Fruit fly (Drosophila melanogaster) whole organism, embryonic: ENCODE data around the gene CG18213.

Experiments
- Abd-B ChIP-seq: fragments of 200-800 bp; sonication (Bioruptor generic); optimal IDR thresholded peaks from 2 replicates; lab custom pipeline; 2018; ENCODE audit warnings: missing biosample characterization, mild to moderate bottlenecking, missing genetic modification characterization, moderate library complexity
- Adf1 ChIP-seq: fragments of 200-800 bp; sonication (Bioruptor generic); IDR thresholded peaks from 2 replicates; pipeline ENCODE4 v1.3.6; 2022; ENCODE audit warnings: missing biosample characterization, missing genetic modification characterization
- Atf3 ChIP-seq: fragments of 200-800 bp; sonication (Bioruptor generic); optimal IDR thresholded peaks from 3 replicates; lab custom pipeline; 2016; ENCODE audit warnings: missing biosample characterization, missing genetic modification characterization
- B-H2 ChIP-seq: fragments of 200-800 bp; sonication (Bioruptor generic); optimal IDR thresholded peaks from 2 replicates; lab custom pipeline; 2018; ENCODE audit warnings: missing biosample characterization, mild to moderate bottlenecking, missing genetic modification characterization
- CG10366 ChIP-seq: fragments of 200-800 bp; sonication (Bioruptor generic); IDR thresholded peaks from 2 replicates; pipeline ENCODE4 v1.3.6; 2022; ENCODE audit warnings: missing biosample characterization, missing genetic modification characterization
- CG16813 ChIP-seq: fragments of 200-800 bp; sonication (Bioruptor generic); IDR thresholded peaks from 3 replicates; pipeline ENCODE4 v1.3.6; 2022; ENCODE audit warnings: missing biosample characterization, missing genetic modification characterization; ENCODE audit not compliant: partially characterized antibody
- CG16863 ChIP-seq: fragments of 200-800 bp; sonication (Bioruptor generic); optimal IDR thresholded peaks from 3 replicates; lab custom pipeline; 2016; ENCODE audit warnings: missing biosample characterization, missing genetic modification characterization
- CG17359 ChIP-seq: fragments of 200-800 bp; sonication (Bioruptor generic); optimal IDR thresholded peaks from 3 replicates; lab custom pipeline; 2018; ENCODE audit warnings: missing biosample characterization, mild to moderate bottlenecking, missing genetic modification characterization, moderate library complexity
- CG17568 ChIP-seq: fragments of 200-800 bp; sonication (Bioruptor generic); optimal IDR thresholded peaks from 2 replicates; lab custom pipeline; 2018; ENCODE audit warnings: missing biosample characterization, mild to moderate bottlenecking, missing genetic modification characterization, moderate library complexity
- CG17802 ChIP-seq: fragments of 200-800 bp; sonication (Bioruptor generic); optimal IDR thresholded peaks from 2 replicates; lab custom pipeline; 2018; ENCODE audit warnings: missing biosample characterization, mild to moderate bottlenecking, missing genetic modification characterization, moderate library complexity
- CG2120 ChIP-seq: fragments of 200-800 bp; sonication (Bioruptor generic); optimal IDR thresholded peaks from 3 replicates; lab custom pipeline; 2016; ENCODE audit warnings: missing biosample characterization, missing genetic modification characterization
- CG30020 ChIP-seq: fragments of 200-800 bp; optimal IDR thresholded peaks from 2 replicates; lab custom pipeline; 2019; ENCODE audit warnings: missing biosample characterization, mild to moderate bottlenecking, missing genetic modification characterization, moderate library complexity
- CG3281 ChIP-seq: fragments of 200-800 bp; sonication (Bioruptor generic); optimal IDR thresholded peaks from 3 replicates; lab custom pipeline; 2017; ENCODE audit warnings: missing biosample characterization, mild to moderate bottlenecking, missing genetic modification characterization
- CG3847 ChIP-seq: fragments of 200-800 bp; sonication (Bioruptor generic); IDR thresholded peaks from 2 replicates; pipeline ENCODE4 v1.3.6; 2022; ENCODE audit warnings: missing biosample characterization, missing genetic modification characterization
- CG4730 ChIP-seq: fragments of 200-800 bp; sonication (Bioruptor generic); IDR thresholded peaks from 2 replicates; pipeline ENCODE4 v1.3.6; 2022; ENCODE audit warnings: missing biosample characterization, missing genetic modification characterization
- CG6683 ChIP-seq: fragments of 200-800 bp; sonication (Bioruptor generic); optimal IDR thresholded peaks from 2 replicates; lab custom pipeline; 2017; ENCODE audit warnings: missing biosample characterization, mild to moderate bottlenecking, missing genetic modification characterization, missing genetic modification reagents
- CG7839 ChIP-seq: fragments of 200-800 bp; sonication (Bioruptor generic); optimal IDR thresholded peaks from 3 replicates; lab custom pipeline; 2018; ENCODE audit warnings: missing biosample characterization, mild to moderate bottlenecking, missing genetic modification characterization, moderate library complexity
- CG8281 ChIP-seq: fragments of 200-800 bp; sonication (Bioruptor generic); optimal IDR thresholded peaks from 2 replicates; lab custom pipeline; 2018; ENCODE audit warnings: missing biosample characterization, mild to moderate bottlenecking, missing genetic modification characterization, moderate library complexity
- CG9932 ChIP-seq: fragments of 200-800 bp; sonication (Bioruptor generic); IDR thresholded peaks from 2 replicates; pipeline ENCODE4 v1.3.6; 2022; ENCODE audit warnings: missing biosample characterization, missing genetic modification characterization
- CrebB ChIP-seq: fragments of 200-800 bp; sonication (Bioruptor generic); optimal IDR thresholded peaks from 3 replicates; lab custom pipeline; 2018; ENCODE audit warnings: missing biosample characterization, mild to moderate bottlenecking, missing genetic modification characterization
- E2f1 ChIP-seq: fragments of 200-800 bp; sonication (Bioruptor generic); IDR thresholded peaks from 2 replicates; pipeline ENCODE4 v1.3.6; 2022; ENCODE audit warnings: missing biosample characterization, missing genetic modification characterization
- ERR ChIP-seq: fragments of 200-800 bp; sonication (Bioruptor generic); optimal IDR thresholded peaks from 2 replicates; lab custom pipeline; 2016; ENCODE audit warnings: missing biosample characterization, missing genetic modification characterization
- Fer1 ChIP-seq: fragments of 200-800 bp; sonication (Bioruptor generic); optimal IDR thresholded peaks from 2 replicates; lab custom pipeline; 2017; ENCODE audit warnings: missing biosample characterization, mild to moderate bottlenecking, missing genetic modification characterization
- Hmx ChIP-seq: fragments of 200-800 bp; sonication (Bioruptor generic); optimal IDR thresholded peaks from 2 replicates; lab custom pipeline; 2016; ENCODE audit warnings: missing biosample characterization, missing genetic modification characterization
- MTF-1 ChIP-seq: fragments of 200-800 bp; sonication (Bioruptor generic); optimal IDR thresholded peaks from 2 replicates; lab custom pipeline; 2018; ENCODE audit warnings: missing biosample characterization, mild to moderate bottlenecking, missing genetic modification characterization, borderline replicate concordance
- NC2α ChIP-seq: fragments of 200-800 bp; sonication (Bioruptor generic); optimal IDR thresholded peaks from 2 replicates; lab custom pipeline; 2016; ENCODE audit warnings: missing biosample characterization, missing genetic modification characterization
- NK7.1 ChIP-seq: fragments of 200-800 bp; sonication (Bioruptor generic); optimal IDR thresholded peaks from 3 replicates; lab custom pipeline; 2016; ENCODE audit warnings: missing biosample characterization, missing genetic modification characterization
- Pdp1 ChIP-seq, 2 experiments: fragments of 200-800 bp; sonication (Bioruptor generic); optimal IDR thresholded peaks; 3 replicates each; lab custom pipeline; 2016; ENCODE audit warnings: missing biosample characterization in 2 of 2, missing genetic modification characterization in 2 of 2, mild to moderate bottlenecking in 1 of 2, moderate library complexity in 1 of 2
- bbx ChIP-seq: fragments of 200-800 bp; sonication (Bioruptor generic); IDR thresholded peaks from 2 replicates; pipeline ENCODE4 v1.3.6; 2022; ENCODE audit warnings: missing biosample characterization, missing genetic modification characterization; ENCODE audit not compliant: partially characterized antibody
- btn ChIP-seq: fragments of 200-800 bp; sonication (Bioruptor generic); optimal IDR thresholded peaks from 2 replicates; lab custom pipeline; 2016; ENCODE audit warnings: missing biosample characterization, missing genetic modification characterization
- cato ChIP-seq: fragments of 200-800 bp; sonication (Bioruptor generic); optimal IDR thresholded peaks from 2 replicates; lab custom pipeline; 2016; ENCODE audit warnings: missing biosample characterization, missing genetic modification characterization, borderline replicate concordance
- cg ChIP-seq: fragments of 200-800 bp; sonication (Bioruptor generic); optimal IDR thresholded peaks from 3 replicates; lab custom pipeline; 2019; ENCODE audit warnings: missing biosample characterization, mild to moderate bottlenecking, missing genetic modification characterization, moderate library complexity
- ci ChIP-seq: fragments of 200-800 bp; sonication (Bioruptor generic); IDR thresholded peaks from 3 replicates; pipeline ENCODE4 v1.3.6; 2022; ENCODE audit warnings: missing biosample characterization, missing genetic modification characterization
- dimm ChIP-seq: fragments of 200-800 bp; sonication (Bioruptor generic); IDR thresholded peaks from 2 replicates; pipeline ENCODE4 v1.3.6; 2022; ENCODE audit warnings: missing biosample characterization, missing genetic modification characterization
- ewg ChIP-seq: fragments of 200-800 bp; sonication (Bioruptor generic); optimal IDR thresholded peaks from 3 replicates; lab custom pipeline; 2017; ENCODE audit warnings: mild to moderate bottlenecking, missing biosample characterization, missing genetic modification reagents, missing genetic modification characterization
- fu2 ChIP-seq: fragments of 200-800 bp; sonication (Bioruptor generic); optimal IDR thresholded peaks from 2 replicates; lab custom pipeline; 2016; ENCODE audit warnings: missing biosample characterization, missing genetic modification characterization
- gce ChIP-seq: fragments of 200-800 bp; sonication (Bioruptor generic); IDR thresholded peaks from 3 replicates; pipeline ENCODE4 v1.3.6; 2022; ENCODE audit warnings: missing biosample characterization, missing genetic modification characterization
- gcm2 ChIP-seq: fragments of 200-800 bp; sonication (Bioruptor generic); optimal IDR thresholded peaks from 2 replicates; lab custom pipeline; 2016; ENCODE audit warnings: missing biosample characterization, missing genetic modification characterization
- gfzf ChIP-seq: fragments of 200-800 bp; sonication (Bioruptor generic); optimal IDR thresholded peaks from 2 replicates; lab custom pipeline; 2016; ENCODE audit warnings: missing biosample characterization, mild to moderate bottlenecking, missing genetic modification characterization, moderate library complexity
- grn ChIP-seq: fragments of 200-800 bp; sonication (Bioruptor generic); optimal IDR thresholded peaks from 3 replicates; lab custom pipeline; 2017; ENCODE audit warnings: missing biosample characterization, missing genetic modification characterization
- hbn ChIP-seq: fragments of 200-800 bp; sonication (Bioruptor generic); IDR thresholded peaks from 2 replicates; pipeline ENCODE4 v1.3.6; 2022; ENCODE audit warnings: missing biosample characterization, missing genetic modification characterization; ENCODE audit not compliant: partially characterized antibody
- lilli ChIP-seq: fragments of 200-800 bp; sonication (Bioruptor generic); optimal IDR thresholded peaks from 3 replicates; lab custom pipeline; 2016; ENCODE audit warnings: missing biosample characterization, missing genetic modification characterization
- odd ChIP-seq: fragments of 200-800 bp; sonication (Bioruptor generic); optimal IDR thresholded peaks from 2 replicates; lab custom pipeline; 2017; ENCODE audit warnings: missing biosample characterization, mild to moderate bottlenecking, missing genetic modification characterization
- rib ChIP-seq: fragments of 200-800 bp; sonication (Bioruptor generic); IDR thresholded peaks from 2 replicates; pipeline ENCODE4 v1.3.6; 2022; ENCODE audit warnings: missing biosample characterization, missing genetic modification characterization
- salm ChIP-seq: fragments of 200-800 bp; sonication (Bioruptor generic); optimal IDR thresholded peaks from 2 replicates; lab custom pipeline; 2018; ENCODE audit warnings: missing biosample characterization, mild to moderate bottlenecking, missing genetic modification characterization
- so ChIP-seq: fragments of 200-800 bp; sonication (Bioruptor generic); IDR thresholded peaks from 3 replicates; pipeline ENCODE4 v1.3.6; 2022; ENCODE audit warnings: missing biosample characterization, missing genetic modification characterization
- sob ChIP-seq: fragments of 200-800 bp; sonication (Bioruptor generic); IDR thresholded peaks from 2 replicates; pipeline ENCODE4 v1.3.6; 2022; ENCODE audit warnings: missing biosample characterization, missing genetic modification characterization
- stwl ChIP-seq: fragments of 200-800 bp; sonication (Bioruptor generic); optimal IDR thresholded peaks from 3 replicates; lab custom pipeline; 2018; ENCODE audit warnings: missing biosample characterization, mild to moderate bottlenecking, missing genetic modification characterization, moderate library complexity
- tna ChIP-seq: fragments of 200-800 bp; sonication (Bioruptor generic); IDR thresholded peaks from 2 replicates; pipeline ENCODE4 v1.3.6; 2022; ENCODE audit warnings: missing biosample characterization, missing genetic modification characterization; ENCODE audit not compliant: partially characterized antibody
- trh ChIP-seq: fragments of 200-800 bp; sonication (Bioruptor generic); optimal IDR thresholded peaks from 2 replicates; lab custom pipeline; 2016; ENCODE audit warnings: missing biosample characterization, missing genetic modification characterization
- zen ChIP-seq: fragments of 200-800 bp; sonication (Bioruptor generic); optimal IDR thresholded peaks from 3 replicates; lab custom pipeline; 2018; ENCODE audit warnings: missing biosample characterization, mild to moderate bottlenecking, missing genetic modification characterization, moderate library complexity

The CG18213 gene

DNA sequence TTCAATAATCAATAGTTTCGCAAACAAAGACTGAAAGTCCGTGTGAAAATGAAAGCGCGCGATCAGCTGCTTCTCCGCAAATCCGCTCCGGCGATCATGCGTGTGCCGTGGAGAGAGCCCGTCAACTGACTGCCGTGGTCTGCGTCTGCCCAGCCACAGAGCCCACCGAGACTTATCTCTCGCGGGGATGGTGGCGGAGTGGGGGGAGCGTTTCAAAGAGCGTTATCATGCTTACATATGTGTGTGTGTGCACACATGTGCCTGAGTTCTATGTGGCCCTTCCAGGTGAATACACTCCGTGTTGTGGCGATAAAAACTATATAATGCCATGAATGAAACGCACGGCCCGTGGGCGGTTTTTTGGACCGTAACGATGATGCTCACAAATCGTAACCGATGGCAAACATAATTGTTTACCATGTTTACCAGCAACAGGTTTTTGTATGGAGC lies 38.0 kb upstream of the CG18213 start (continued):
- TF ChIP-seq cato (GFP tag; lab: Kevin White, UChicago) = no peak
- TF ChIP-seq btn (GFP tag; lab: Kevin White, UChicago) = no peak
- peak; percentile 12; the same call in 1 of the 3 replicates for TF ChIP-seq so (GFP tag; lab: Robert Waterston, UW)
- TF ChIP-seq CG2120 (GFP tag; lab: Kevin White, UChicago) = no peak
- no peak for TF ChIP-seq CG3847 (GFP tag; lab: Robert Waterston, UW)
- no peak for TF ChIP-seq salm (tag; lab: Kevin White, UChicago)
- TF ChIP-seq odd = peak; percentile 1
- no peak for TF ChIP-seq CG16863 (GFP tag; lab: Kevin White, UChicago)
- TF ChIP-seq CrebB = peak; percentile 44
- TF ChIP-seq CG9932 (GFP tag; lab: Robert Waterston, UW) = peak; percentile 47
- TF ChIP-seq zen (tag; lab: Kevin White, UChicago) = no peak
- peak; percentile 17 for TF ChIP-seq CG3281 (GFP tag; lab: Kevin White, UChicago)
- TF ChIP-seq tna (GFP tag; lab: Robert Waterston, UW) = peak; percentile 36; the same call in 1 of the 2 replicates
- no peak for TF ChIP-seq ewg (GFP tag; lab: Kevin White, UChicago)
- peak; percentile 71 for TF ChIP-seq rib (GFP tag; lab: Robert Waterston, UW)
- no peak for TF ChIP-seq fu2 (GFP tag; lab: Kevin White, UChicago)
- TF ChIP-seq lilli (GFP tag; lab: Kevin White, UChicago) = peak; percentile 7
- no peak for TF ChIP-seq CG7839 (tag; lab: Kevin White, UChicago)
- TF ChIP-seq NC2α (GFP tag; lab: Kevin White, UChicago) = no peak
- no peak for TF ChIP-seq CG10366 (GFP tag; lab: Robert Waterston, UW)
- peak; percentile 38 for TF ChIP-seq B-H2 (GFP tag; lab: Kevin White, UChicago)
- no peak for TF ChIP-seq trh (GFP tag; lab: Kevin White, UChicago)
- no peak for TF ChIP-seq hbn
- TF ChIP-seq gfzf (GFP tag; lab: Kevin White, UChicago) = no peak
- no peak for TF ChIP-seq dimm (GFP tag; lab: Robert Waterston, UW)
- TF ChIP-seq CG6683 (GFP tag; lab: Kevin White, UChicago) = no peak
- 0 out of 2 replicates have a peak, but pooled peaks have one; percentile 29 for TF ChIP-seq bbx (GFP tag; lab: Robert Waterston, UW)
- TF ChIP-seq CG16813 (GFP tag; lab: Robert Waterston, UW) = no peak
- no peak for TF ChIP-seq CG8281 (tag; lab: Kevin White, UChicago)
- no peak for TF ChIP-seq CG17802
- TF ChIP-seq CG17568 (GFP tag; lab: Kevin White, UChicago) = no peak
- no peak for TF ChIP-seq Abd-B (GFP tag; lab: Kevin White, UChicago)
- peak; percentile 32; the same call in 2 of the 3 replicates for TF ChIP-seq ci (GFP tag; lab: Robert Waterston, UW)
- peak in 1 of 2 experiments; percentile 78 for TF ChIP-seq Pdp1 (GFP tag; optimal IDR thresholded peaks at IDR 0.05; lab: Kevin White, UChicago)
- TF ChIP-seq NK7.1 = no peak
- no peak for TF ChIP-seq CG30020
- peak; percentile 58 for TF ChIP-seq sob (GFP tag; lab: Robert Waterston, UW)
- no peak for TF ChIP-seq CG17359 (tag; lab: Kevin White, UChicago)
- TF ChIP-seq Hmx (GFP tag; lab: Kevin White, UChicago) = no peak
- TF ChIP-seq cg = peak; percentile 84
- TF ChIP-seq grn (GFP tag; lab: Kevin White, UChicago) = peak; percentile 58
- peak; percentile 82 for TF ChIP-seq MTF-1 (GFP tag; lab: Kevin White, UChicago)
- peak; percentile 5 for TF ChIP-seq ERR (GFP tag; lab: Kevin White, UChicago)
- TF ChIP-seq stwl (tag; lab: Kevin White, UChicago) = no peak
- TF ChIP-seq CG4730 (GFP tag; lab: Robert Waterston, UW) = no peak
- TF ChIP-seq gcm2 (GFP tag; lab: Kevin White, UChicago) = no peak
- no peak for TF ChIP-seq Atf3 (GFP tag; lab: Kevin White, UChicago)
- no peak for TF ChIP-seq E2f1 (GFP tag; lab: Robert Waterston, UW)
- TF ChIP-seq Fer1 (GFP tag; lab: Kevin White, UChicago) = peak; percentile 24
- TF ChIP-seq Adf1 (GFP tag; lab: Robert Waterston, UW) = peak; percentile 61; the same call in 1 of the 2 replicates
- TF ChIP-seq gce (GFP tag; lab: Robert Waterston, UW) = no peak
